Worm (Caenorhabditis elegans): Measurements from ENCODE around the gene K05F6.14.

- TF ChIP-seq egl-44 (GFP tag; IDR thresholded peaks at IDR 0.05) = no peak
- no peak for TF ChIP-seq chd-7 (tag; optimal IDR thresholded peaks at IDR 0.05)
- no peak for TF ChIP-seq ceh-79 (tag; optimal IDR thresholded peaks at IDR 0.05)
- TF ChIP-seq madf-8 (GFP tag; conservative IDR thresholded peaks at IDR 0.05) = no peak
- no peak for TF ChIP-seq efl-1 (GFP tag; optimal IDR thresholded peaks at IDR 0.05)
- TF ChIP-seq unc-62 (GFP tag; optimal IDR thresholded peaks at IDR 0.05) = no peak
- TF ChIP-seq tbp1 (GFP tag; optimal IDR thresholded peaks at IDR 0.05) = no peak
Observed at ce11 chrII:1605010-1605409, 43.0 kb downstream of the K05F6.14 start.

Data from whole organism, young adult.